Worm (Caenorhabditis elegans) whole organism, L4 larva: ENCODE data around the gene str-44.

Source experiments
- D1046.2 ChIP-seq: fragments of 200-800 bp; sonication (Bioruptor generic); IDR thresholded peaks from 2 replicates; pipeline ENCODE4 v1.3.6; 2022; ENCODE audit warnings: missing genetic modification characterization, missing compliant biosample characterization
- F10B5.3 ChIP-seq: sonication (generic microtip); optimal IDR thresholded peaks from 2 replicates; lab custom pipeline; 2016; ENCODE audit warnings: mild to moderate bottlenecking, missing genetic modification characterization, missing compliant biosample characterization
- R02D3.7 ChIP-seq: fragments of 150-350 bp; sonication (generic microtip); optimal IDR thresholded peaks from 3 replicates; lab custom pipeline; 2014; ENCODE audit warnings: missing biosample characterization, missing genetic modification characterization
- aha-1 ChIP-seq: fragments of 150-350 bp; peaks from one replicate; lab custom pipeline; 2014; ENCODE audit warnings: missing biosample characterization, missing genetic modification characterization
- ama-1 ChIP-seq: fragments of 150-350 bp; optimal IDR thresholded peaks from 2 replicates; lab custom pipeline; 2014; ENCODE audit warnings: inconsistent platforms, mixed read lengths
- arid-1 ChIP-seq: fragments of 200-800 bp; sonication (Bioruptor generic); conservative IDR thresholded peaks from 2 replicates; pipeline ENCODE4 v1.3.6; 2022; ENCODE audit warnings: missing genetic modification reagents, missing genetic modification characterization, missing compliant biosample characterization
- attf-4 ChIP-seq: sonication (generic microtip); optimal IDR thresholded peaks from 3 replicates; lab custom pipeline; 2017; ENCODE audit warnings: missing biosample characterization, missing genetic modification characterization
- ces-1 ChIP-seq: fragments of 150-350 bp; sonication (generic microtip); optimal IDR thresholded peaks from 4 replicates; lab custom pipeline; 2014; ENCODE audit warnings: missing biosample characterization, missing genetic modification reagents, missing genetic modification characterization
- daf-16 ChIP-seq, 3 experiments: sonication (generic microtip); optimal IDR thresholded peaks; 2 replicates each; lab custom pipeline; 2016 to 2017; ENCODE audit warnings: missing genetic modification characterization in 3 of 3, missing genetic modification reagents in 3 of 3, mild to moderate bottlenecking in 2 of 3, missing compliant biosample characterization in 2 of 3, missing biosample characterization in 1 of 3, moderate library complexity in 1 of 3
- dmd-6 ChIP-seq: fragments of 200-800 bp; sonication (Bioruptor generic); IDR thresholded peaks from 2 replicates; pipeline ENCODE4 v1.3.6; 2022; ENCODE audit warnings: missing genetic modification reagents, missing genetic modification characterization, missing compliant biosample characterization
- dmd-8 ChIP-seq: fragments of 200-800 bp; sonication (Bioruptor generic); IDR thresholded peaks from 2 replicates; pipeline ENCODE4 v1.3.6; 2022; ENCODE audit warnings: missing genetic modification characterization, missing compliant biosample characterization
- egl-27 ChIP-seq: sonication (generic microtip); optimal IDR thresholded peaks from 3 replicates; lab custom pipeline; 2017; ENCODE audit warnings: missing biosample characterization, missing genetic modification reagents, missing genetic modification characterization
- egl-43 ChIP-seq: fragments of 200-800 bp; sonication (Bioruptor generic); IDR thresholded peaks from 2 replicates; pipeline ENCODE4 v1.3.6; 2022; ENCODE audit warnings: missing genetic modification reagents, missing genetic modification characterization, missing compliant biosample characterization
- fkh-10 ChIP-seq: fragments of 150-350 bp; optimal IDR thresholded peaks from 2 replicates; lab custom pipeline; 2014; ENCODE audit warnings: missing biosample characterization, missing genetic modification reagents, missing genetic modification characterization
- gei-8 ChIP-seq: fragments of 200-800 bp; sonication (Bioruptor generic); optimal IDR thresholded peaks from 2 replicates; lab custom pipeline; 2018; ENCODE audit warnings: mild to moderate bottlenecking, missing genetic modification characterization, missing compliant biosample characterization
- hlh-30 ChIP-seq: sonication (generic microtip); optimal IDR thresholded peaks from 2 replicates; lab custom pipeline; 2017; ENCODE audit warnings: antibody characterized with exemption, mild to moderate bottlenecking, missing genetic modification characterization, missing compliant biosample characterization; ENCODE audit not compliant: insufficient read depth
- hmg-1.1 ChIP-seq: fragments of 200-800 bp; sonication (Bioruptor generic); IDR thresholded peaks from 2 replicates; pipeline ENCODE4 v1.3.6; 2022; ENCODE audit warnings: missing genetic modification reagents, missing genetic modification characterization, missing compliant biosample characterization
- lin-1 ChIP-seq: fragments of 200-800 bp; sonication (Bioruptor generic); IDR thresholded peaks from 2 replicates; pipeline ENCODE4 v1.3.6; 2022; ENCODE audit warnings: missing genetic modification reagents, missing genetic modification characterization, missing compliant biosample characterization
- lin-29 ChIP-seq: fragments of 200-800 bp; sonication (Bioruptor generic); IDR thresholded peaks from 2 replicates; pipeline ENCODE4 v1.3.6; 2022; ENCODE audit warnings: missing genetic modification reagents, missing genetic modification characterization, missing compliant biosample characterization
- lir-3 ChIP-seq: sonication (generic microtip); optimal IDR thresholded peaks from 2 replicates; lab custom pipeline; 2016; ENCODE audit warnings: mild to moderate bottlenecking, missing genetic modification characterization, missing compliant biosample characterization
- mxl-2 ChIP-seq: fragments of 200-800 bp; sonication (Bioruptor generic); conservative IDR thresholded peaks from 2 replicates; pipeline ENCODE4 v1.3.6; 2022; ENCODE audit warnings: missing genetic modification reagents, missing genetic modification characterization, missing compliant biosample characterization
- nhr-237 ChIP-seq: sonication (generic microtip); optimal IDR thresholded peaks from 2 replicates; lab custom pipeline; 2017; ENCODE audit warnings: missing biosample characterization, missing genetic modification characterization
- nhr-48 ChIP-seq: sonication (generic microtip); optimal IDR thresholded peaks from 2 replicates; lab custom pipeline; 2016; ENCODE audit warnings: mild to moderate bottlenecking, missing genetic modification characterization, missing compliant biosample characterization
- pqm-1 ChIP-seq: sonication (generic microtip); optimal IDR thresholded peaks from 2 replicates; lab custom pipeline; 2017; ENCODE audit warnings: missing biosample characterization, missing genetic modification characterization
- saeg-2 ChIP-seq: fragments of 200-800 bp; sonication (Bioruptor generic); IDR thresholded peaks from 2 replicates; pipeline ENCODE4 v1.3.6; 2022; ENCODE audit warnings: missing genetic modification reagents, missing genetic modification characterization, missing compliant biosample characterization
- snpc-4 ChIP-seq: fragments of 150-350 bp; optimal IDR thresholded peaks from 2 replicates; lab custom pipeline; 2014; ENCODE audit warnings: missing biosample characterization, missing genetic modification characterization
- tag-97 ChIP-seq: fragments of 200-800 bp; sonication (Bioruptor generic); IDR thresholded peaks from 2 replicates; pipeline ENCODE4 v1.3.6; 2022; ENCODE audit warnings: missing genetic modification characterization, missing compliant biosample characterization
- unc-130 ChIP-seq: sonication (generic microtip); optimal IDR thresholded peaks from 2 replicates; lab custom pipeline; 2016; ENCODE audit warnings: missing genetic modification reagents, missing genetic modification characterization, missing compliant biosample characterization
- unc-39 ChIP-seq: sonication (generic microtip); optimal IDR thresholded peaks from 2 replicates; lab custom pipeline; 2017; ENCODE audit warnings: missing biosample characterization, missing genetic modification characterization
- unc-62 ChIP-seq, 3 experiments: fragments of 150-350 bp in 1 of 3; sonication (generic microtip); optimal IDR thresholded peaks in 2 of 3; peaks in 1 of 3; 1 replicate in 1 of 3; 2 replicates in 2 of 3; lab custom pipeline; 2014 to 2017; ENCODE audit warnings: missing biosample characterization in 3 of 3, missing genetic modification characterization in 3 of 3, missing genetic modification reagents in 3 of 3, missing genotype in 1 of 3
- ztf-7 ChIP-seq: fragments of 150-350 bp; optimal IDR thresholded peaks from 2 replicates; lab custom pipeline; 2014; ENCODE audit warnings: missing biosample characterization, missing genetic modification characterization

The str-44 gene

ce11 chrIV:7196853-7197252 lies 19.9 kb downstream of the str-44 start, which contains the start of gene unc-8:
unc-8 (plus strand) TSS chrIV:7197153.
- TF ChIP-seq ces-1 (GFP tag; lab: Kevin White, UChicago) (no peak), egl-43 (GFP tag; lab: Robert Waterston, UW) (no peak), fkh-10 (GFP tag; lab: Kevin White, UChicago) (no peak), ama-1 (no peak), unc-39 (no peak), aha-1 (no peak), unc-130 (GFP tag; lab: Kevin White, UChicago) (no peak), nhr-237 (tag; lab: Kevin White, UChicago) (no peak), dmd-6 (GFP tag; lab: Robert Waterston, UW) (no peak)

ce11 chrIV:7203696-7204095 lies 26.7 kb downstream of the str-44 start, which contains the start of gene R13A1.3:
R13A1.3 (plus strand) TSS chrIV:7203996.
- TF ChIP-seq ztf-7 (no peak), mxl-2 (GFP tag; lab: Robert Waterston, UW) (no peak), lin-1 (GFP tag; lab: Robert Waterston, UW) (no peak), attf-4 (tag; lab: Kevin White, UChicago) (no peak)

ce11 chrIV:7205969-7206368 lies 29.0 kb downstream of the str-44 start, which contains the start of gene kcc-1:
kcc-1 (plus strand) TSS chrIV:7206269.
- no peak for TF ChIP-seq gei-8 (GFP tag; lab: Kevin White, UChicago)
- no peak for TF ChIP-seq lir-3 (tag; lab: Kevin White, UChicago)
- no peak for TF ChIP-seq dmd-8 (GFP tag; lab: Robert Waterston, UW)
- TF ChIP-seq hmg-1.1 (GFP tag; lab: Robert Waterston, UW), result no peak
- TF ChIP-seq snpc-4, result no peak

ce11 chrIV:7208961-7209360 lies 32.0 kb downstream of the str-44 start:
- TF ChIP-seq hlh-30 (tag; lab: Kevin White, UChicago), result no peak
- no peak for TF ChIP-seq R02D3.7 (tag; lab: Kevin White, UChicago)
- TF ChIP-seq tag-97, result no peak
- no peak for TF ChIP-seq D1046.2 (GFP tag; lab: Robert Waterston, UW)

ce11 chrIV:7211313-7211712 lies 34.3 kb downstream of the str-44 start:
- no peak for TF ChIP-seq arid-1 (GFP tag; lab: Robert Waterston, UW)
- no peak for TF ChIP-seq lin-29 (GFP tag; lab: Robert Waterston, UW)
- peak in 1 of 2 experiments; percentile 54 for TF ChIP-seq unc-62 (GFP tag; optimal IDR thresholded peaks at IDR 0.05 in 1 of 2; lab: Kevin White, UChicago)
- TF ChIP-seq unc-62 (tag; optimal IDR thresholded peaks at IDR 0.05; lab: Kevin White, UChicago), result no peak
- TF ChIP-seq, all 104 proteins: peak for 1

ce11 chrIV:7212769-7213168 lies 35.8 kb downstream of the str-44 start:
- TF ChIP-seq lin-29 (GFP tag; lab: Robert Waterston, UW) (no peak), nhr-48 (tag; lab: Kevin White, UChicago) (no peak), aha-1 (no peak), fkh-10 (GFP tag; lab: Kevin White, UChicago) (no peak), pqm-1 (peak; percentile 58), daf-16 (GFP tag; optimal IDR thresholded peaks at IDR 0.05; lab: Kevin White, UChicago) (no peak), daf-16 (tag; optimal IDR thresholded peaks at IDR 0.05; lab: Kevin White, UChicago) (peak; percentile 50)

- TF ChIP-seq egl-27 (tag; lab: Kevin White, UChicago), result no peak
- peak in 1 of 2 experiments; percentile 89 for TF ChIP-seq unc-62 (GFP tag; optimal IDR thresholded peaks at IDR 0.05 in 1 of 2; lab: Kevin White, UChicago)
- no peak for TF ChIP-seq unc-62 (tag; optimal IDR thresholded peaks at IDR 0.05; lab: Kevin White, UChicago)
- TF ChIP-seq F10B5.3 (tag; lab: Kevin White, UChicago), result no peak
- no peak for TF ChIP-seq saeg-2 (GFP tag; lab: Robert Waterston, UW)
- peak; percentile 74 for TF ChIP-seq aha-1
These were observed 39.2 kb downstream of the str-44 start for ce11 chrIV:7216210-7216609.
